Fruit fly (Drosophila melanogaster) whole organism, prepupa: ENCODE results near the gene CG34132.
A peak's percentile ranks its signal among the peaks of the same experiment; 100 is the strongest.

ENCODE experiments used
- CG10631 ChIP-seq: fragments of 200-800 bp; sonication (Bioruptor generic); optimal IDR thresholded peaks from 2 replicates; lab custom pipeline; 2016; ENCODE audit warnings: missing biosample characterization, missing genetic modification characterization
- CG10669 ChIP-seq: fragments of 200-800 bp; sonication (Bioruptor generic); optimal IDR thresholded peaks from 3 replicates; lab custom pipeline; 2018; ENCODE audit warnings: missing biosample characterization, mild to moderate bottlenecking, missing genetic modification characterization, moderate library complexity
- CG11294 ChIP-seq: fragments of 200-800 bp; sonication (Bioruptor generic); IDR thresholded peaks from 2 replicates; pipeline ENCODE4 v1.3.6; 2022; ENCODE audit warnings: missing biosample characterization, missing genetic modification characterization
- CG11762 ChIP-seq: fragments of 200-800 bp; sonication (Bioruptor generic); optimal IDR thresholded peaks from 3 replicates; lab custom pipeline; 2016; ENCODE audit warnings: missing biosample characterization, missing genetic modification characterization; ENCODE audit not compliant: insufficient read depth
- CG11902 ChIP-seq: fragments of 200-800 bp; sonication (Bioruptor generic); optimal IDR thresholded peaks from 3 replicates; lab custom pipeline; 2016; ENCODE audit warnings: missing biosample characterization, missing genetic modification characterization
- CG1621 ChIP-seq: fragments of 200-800 bp; sonication (Bioruptor generic); optimal IDR thresholded peaks from 3 replicates; lab custom pipeline; 2018; ENCODE audit warnings: missing biosample characterization, mild to moderate bottlenecking, missing genetic modification characterization
- CG16779 ChIP-seq: fragments of 200-800 bp; sonication (Bioruptor generic); optimal IDR thresholded peaks from 3 replicates; lab custom pipeline; 2017; ENCODE audit warnings: missing biosample characterization, mild to moderate bottlenecking, missing genetic modification characterization
- CG3032 ChIP-seq: fragments of 200-800 bp; optimal IDR thresholded peaks from 2 replicates; lab custom pipeline; 2019; ENCODE audit warnings: missing biosample characterization, mild to moderate bottlenecking, missing genetic modification characterization, moderate library complexity
- CG31627 ChIP-seq: fragments of 200-800 bp; sonication (Bioruptor generic); optimal IDR thresholded peaks from 3 replicates; lab custom pipeline; 2016; ENCODE audit warnings: missing biosample characterization, missing genetic modification characterization
- CG32006 ChIP-seq: fragments of 200-800 bp; sonication (Bioruptor generic); optimal IDR thresholded peaks from 3 replicates; lab custom pipeline; 2017; ENCODE audit warnings: missing biosample characterization, mild to moderate bottlenecking, missing genetic modification characterization
- CG34406 ChIP-seq: fragments of 200-800 bp; sonication (Bioruptor generic); optimal IDR thresholded peaks from 3 replicates; lab custom pipeline; 2016; ENCODE audit warnings: missing biosample characterization, missing genetic modification characterization
- CG3919 ChIP-seq: fragments of 200-800 bp; sonication (Bioruptor generic); optimal IDR thresholded peaks from 3 replicates; lab custom pipeline; 2016; ENCODE audit warnings: missing biosample characterization, missing genetic modification characterization
- CG4318 ChIP-seq: fragments of 200-800 bp; sonication (Bioruptor generic); optimal IDR thresholded peaks from 3 replicates; lab custom pipeline; 2017; ENCODE audit warnings: missing biosample characterization, mild to moderate bottlenecking, missing genetic modification characterization
- CG6163 ChIP-seq: fragments of 200-800 bp; sonication (Bioruptor generic); IDR thresholded peaks from 3 replicates; pipeline ENCODE4 v1.3.6; 2022; ENCODE audit warnings: missing biosample characterization, missing genetic modification characterization
- CG6276 ChIP-seq: fragments of 200-800 bp; sonication (Bioruptor generic); optimal IDR thresholded peaks from 2 replicates; lab custom pipeline; 2017; ENCODE audit warnings: missing biosample characterization, mild to moderate bottlenecking, missing genetic modification characterization
- CG6792 ChIP-seq: fragments of 200-800 bp; sonication (Bioruptor generic); optimal IDR thresholded peaks from 3 replicates; lab custom pipeline; 2016; ENCODE audit warnings: missing biosample characterization, missing genetic modification characterization
- CG6808 ChIP-seq: fragments of 200-800 bp; sonication (Bioruptor generic); optimal IDR thresholded peaks from 3 replicates; lab custom pipeline; 2017; ENCODE audit warnings: missing biosample characterization, missing genetic modification characterization, mild to moderate bottlenecking, moderate library complexity, missing genetic modification reagents
- CG6854 ChIP-seq: fragments of 200-800 bp; sonication (Bioruptor generic); optimal IDR thresholded peaks from 2 replicates; lab custom pipeline; 2017; ENCODE audit warnings: missing biosample characterization, mild to moderate bottlenecking, missing genetic modification characterization
- CG7368 ChIP-seq: fragments of 200-800 bp; sonication (Bioruptor generic); optimal IDR thresholded peaks from 3 replicates; lab custom pipeline; 2016; ENCODE audit warnings: missing biosample characterization, missing genetic modification characterization
- CG8119 ChIP-seq: fragments of 200-800 bp; sonication (Bioruptor generic); IDR thresholded peaks from 3 replicates; pipeline ENCODE4 v1.3.6; 2022; ENCODE audit warnings: missing biosample characterization, missing genetic modification characterization
- CG8319 ChIP-seq: fragments of 200-800 bp; sonication (Bioruptor generic); optimal IDR thresholded peaks from 3 replicates; lab custom pipeline; 2016; ENCODE audit warnings: missing biosample characterization, missing genetic modification characterization
- CG8632 ChIP-seq: fragments of 200-800 bp; sonication (Bioruptor generic); optimal IDR thresholded peaks from 3 replicates; lab custom pipeline; 2016; ENCODE audit warnings: missing biosample characterization, missing genetic modification characterization
- CG9139 ChIP-seq: fragments of 200-800 bp; sonication (Bioruptor generic); optimal IDR thresholded peaks from 3 replicates; lab custom pipeline; 2017; ENCODE audit warnings: missing biosample characterization, mild to moderate bottlenecking, missing genetic modification characterization
- Eip75B ChIP-seq: fragments of 200-800 bp; sonication (Bioruptor generic); optimal IDR thresholded peaks from 3 replicates; lab custom pipeline; 2016; ENCODE audit warnings: missing biosample characterization, missing genetic modification characterization
- Eip93F ChIP-seq: fragments of 200-800 bp; sonication (Bioruptor generic); optimal IDR thresholded peaks from 2 replicates; lab custom pipeline; 2016; ENCODE audit warnings: missing biosample characterization, mild to moderate bottlenecking, missing genetic modification characterization
- Ets21C ChIP-seq: fragments of 200-800 bp; sonication (Bioruptor generic); optimal IDR thresholded peaks from 3 replicates; lab custom pipeline; 2016; ENCODE audit warnings: missing biosample characterization, missing genetic modification characterization
- Ets96B ChIP-seq: fragments of 200-800 bp; optimal IDR thresholded peaks from 2 replicates; lab custom pipeline; 2019; ENCODE audit warnings: missing biosample characterization, mild to moderate bottlenecking, missing genetic modification characterization, moderate library complexity
- Hr38 ChIP-seq: sonication (Bioruptor generic); optimal IDR thresholded peaks from 2 replicates; lab custom pipeline; 2016; ENCODE audit warnings: missing biosample characterization, missing genetic modification characterization
- Hr39 ChIP-seq: fragments of 200-800 bp; sonication (Bioruptor generic); optimal IDR thresholded peaks from 2 replicates; lab custom pipeline; 2016; ENCODE audit warnings: missing biosample characterization, missing genetic modification characterization
- Hr4 ChIP-seq: fragments of 200-800 bp; sonication (Bioruptor generic); optimal IDR thresholded peaks from 3 replicates; lab custom pipeline; 2016; ENCODE audit warnings: missing biosample characterization, missing genetic modification characterization
- Lpt ChIP-seq: fragments of 200-800 bp; sonication (Bioruptor generic); optimal IDR thresholded peaks from 3 replicates; lab custom pipeline; 2016; ENCODE audit warnings: missing biosample characterization, missing genetic modification characterization
- Met ChIP-seq: fragments of 200-800 bp; sonication (Bioruptor generic); optimal IDR thresholded peaks from 3 replicates; lab custom pipeline; 2016; ENCODE audit warnings: missing biosample characterization, missing genetic modification characterization
- Smox ChIP-seq: fragments of 200-800 bp; sonication (Bioruptor generic); optimal IDR thresholded peaks from 3 replicates; lab custom pipeline; 2016; ENCODE audit warnings: missing biosample characterization, missing genetic modification characterization
- Sox102F ChIP-seq: fragments of 200-800 bp; sonication (Bioruptor generic); optimal IDR thresholded peaks from 2 replicates; lab custom pipeline; 2016; ENCODE audit warnings: missing biosample characterization, mild to moderate bottlenecking, missing genetic modification characterization
- Sox14 ChIP-seq: fragments of 200-800 bp; sonication (Bioruptor generic); optimal IDR thresholded peaks from 3 replicates; lab custom pipeline; 2016; ENCODE audit warnings: missing biosample characterization, missing genetic modification characterization
- Sox15 ChIP-seq: fragments of 200-800 bp; sonication (Bioruptor generic); optimal IDR thresholded peaks from 3 replicates; lab custom pipeline; 2016; ENCODE audit warnings: missing biosample characterization, missing genetic modification characterization
- achi ChIP-seq: fragments of 200-800 bp; sonication (Bioruptor generic); optimal IDR thresholded peaks from 3 replicates; lab custom pipeline; 2016; ENCODE audit warnings: missing biosample characterization, missing genetic modification characterization
- acj6 ChIP-seq: fragments of 200-800 bp; sonication (Bioruptor generic); optimal IDR thresholded peaks from 3 replicates; lab custom pipeline; 2016; ENCODE audit warnings: missing biosample characterization, missing genetic modification characterization
- cyc ChIP-seq: fragments of 200-800 bp; sonication (Bioruptor generic); optimal IDR thresholded peaks from 3 replicates; lab custom pipeline; 2016; ENCODE audit warnings: missing biosample characterization, missing genetic modification characterization
- dac ChIP-seq: fragments of 200-800 bp; sonication (Bioruptor generic); optimal IDR thresholded peaks from 2 replicates; lab custom pipeline; 2017; ENCODE audit warnings: missing biosample characterization, mild to moderate bottlenecking, missing genetic modification characterization
- dsx ChIP-seq: fragments of 200-800 bp; optimal IDR thresholded peaks from 3 replicates; lab custom pipeline; 2019; ENCODE audit warnings: missing biosample characterization, mild to moderate bottlenecking, missing genetic modification characterization, moderate library complexity; ENCODE audit not compliant: poor library complexity, severe bottlenecking
- eg ChIP-seq: fragments of 200-800 bp; sonication (Bioruptor generic); IDR thresholded peaks from 3 replicates; pipeline ENCODE4 v1.3.6; 2022; ENCODE audit warnings: missing biosample characterization, missing genetic modification characterization
- esn ChIP-seq: fragments of 200-800 bp; sonication (Bioruptor generic); optimal IDR thresholded peaks from 2 replicates; lab custom pipeline; 2016; ENCODE audit warnings: missing biosample characterization, mild to moderate bottlenecking, missing genetic modification characterization, moderate library complexity
- fd59A ChIP-seq: fragments of 200-800 bp; sonication (Bioruptor generic); optimal IDR thresholded peaks from 2 replicates; lab custom pipeline; 2017; ENCODE audit warnings: missing biosample characterization, mild to moderate bottlenecking, missing genetic modification characterization, missing genetic modification reagents
- fd85E ChIP-seq: fragments of 200-800 bp; sonication (Bioruptor generic); optimal IDR thresholded peaks from 3 replicates; lab custom pipeline; 2016; ENCODE audit warnings: missing biosample characterization, missing genetic modification characterization
- fkh ChIP-seq: fragments of 200-800 bp; sonication (Bioruptor generic); optimal IDR thresholded peaks from 3 replicates; lab custom pipeline; 2017; ENCODE audit warnings: missing biosample characterization, mild to moderate bottlenecking, missing genetic modification characterization, moderate library complexity
- lz ChIP-seq: fragments of 200-800 bp; sonication (Bioruptor generic); optimal IDR thresholded peaks from 3 replicates; lab custom pipeline; 2016; ENCODE audit warnings: missing biosample characterization, missing genetic modification characterization
- pdm3 ChIP-seq: fragments of 200-800 bp; sonication (Bioruptor generic); optimal IDR thresholded peaks from 3 replicates; lab custom pipeline; 2016; ENCODE audit warnings: missing biosample characterization, missing genetic modification characterization
- salr ChIP-seq, 2 experiments: fragments of 200-800 bp; sonication (Bioruptor generic); optimal IDR thresholded peaks; 3 replicates each; lab custom pipeline; 2016 to 2018; ENCODE audit warnings: missing biosample characterization in 2 of 2, missing genetic modification characterization in 2 of 2, mild to moderate bottlenecking in 1 of 2
- spab ChIP-seq: fragments of 200-800 bp; sonication (Bioruptor generic); optimal IDR thresholded peaks from 2 replicates; lab custom pipeline; 2017; ENCODE audit warnings: missing biosample characterization, mild to moderate bottlenecking, missing genetic modification characterization, missing genetic modification reagents
- ss ChIP-seq, 2 experiments: fragments of 200-800 bp; sonication (Bioruptor generic); optimal IDR thresholded peaks; 2 replicates in 1 of 2; 3 replicates in 1 of 2; lab custom pipeline; 2017 to 2018; ENCODE audit warnings: mild to moderate bottlenecking in 2 of 2, missing biosample characterization in 2 of 2, missing genetic modification characterization in 2 of 2, moderate library complexity in 1 of 2
- vri ChIP-seq: fragments of 200-800 bp; sonication (Bioruptor generic); optimal IDR thresholded peaks from 3 replicates; lab custom pipeline; 2016; ENCODE audit warnings: missing biosample characterization, mild to moderate bottlenecking, missing genetic modification characterization

The CG34132 gene

DNA sequence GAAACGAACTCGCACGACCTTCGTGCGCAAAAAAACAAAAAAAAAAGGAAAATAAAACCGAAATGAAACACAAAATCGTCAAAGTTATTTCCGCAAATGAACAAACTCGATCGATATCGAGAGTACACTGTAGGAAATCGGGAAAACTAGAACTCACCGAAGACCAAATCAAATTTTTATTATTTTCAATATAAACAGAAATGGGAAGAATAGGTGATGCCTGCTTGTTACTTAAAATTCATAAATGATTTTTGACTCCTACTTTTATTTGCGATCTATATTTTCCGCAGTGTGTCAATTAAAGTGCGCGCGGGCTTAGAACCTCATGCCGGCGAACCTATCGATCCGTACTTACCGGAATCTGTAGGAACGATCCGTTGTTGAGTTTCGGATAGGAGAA, 9.6 kb upstream of the CG34132 start:
- TF ChIP-seq pdm3 (peak; percentile 37), CG8119 (GFP tag; lab: Robert Waterston, UW) (no peak), Smox (GFP tag; lab: Kevin White, UChicago) (peak; percentile 37), dsx (no peak), Sox102F (GFP tag; lab: Kevin White, UChicago) (peak; percentile 31), CG9139 (GFP tag; lab: Kevin White, UChicago) (no peak), CG6792 (GFP tag; lab: Kevin White, UChicago) (peak; percentile 20), CG1621 (tag; lab: Kevin White, UChicago) (no peak), CG34406 (GFP tag; lab: Kevin White, UChicago) (peak; percentile 30), CG7368 (GFP tag; lab: Kevin White, UChicago) (peak; percentile 2), Ets96B (tag; lab: Kevin White, UChicago) (peak; percentile 17), Met (GFP tag; lab: Kevin White, UChicago) (peak; percentile 55), spab (GFP tag; lab: Kevin White, UChicago) (no peak), CG3032 (peak; percentile 35), eg (no peak), salr (GFP tag; optimal IDR thresholded peaks at IDR 0.05; lab: Kevin White, UChicago) (no peak), CG6276 (no peak), fd85E (GFP tag; lab: Kevin White, UChicago) (no peak), Eip75B (GFP tag; lab: Kevin White, UChicago) (peak; percentile 30), CG16779 (tag; lab: Kevin White, UChicago) (no peak), acj6 (GFP tag; lab: Kevin White, UChicago) (peak; percentile 45), cyc (peak; percentile 38), CG8319 (GFP tag; lab: Kevin White, UChicago) (peak; percentile 1), Sox15 (peak; percentile 17), fd59A (no peak), esn (GFP tag; lab: Kevin White, UChicago) (peak; percentile 57), CG31627 (GFP tag; lab: Kevin White, UChicago) (peak; percentile 34), CG6163 (GFP tag; lab: Robert Waterston, UW) (peak; percentile 68; the same call in 2 of the 3 replicates), lz (GFP tag; lab: Kevin White, UChicago) (peak; percentile 44), dac (GFP tag; lab: Kevin White, UChicago) (no peak), vri (GFP tag; lab: Kevin White, UChicago) (peak; percentile 3), CG8632 (GFP tag; lab: Kevin White, UChicago) (peak; percentile 50), CG4318 (GFP tag; lab: Kevin White, UChicago) (no peak), CG10669 (GFP tag; lab: Kevin White, UChicago) (peak; percentile 15), CG6808 (GFP tag; lab: Kevin White, UChicago) (peak; percentile 12), Hr39 (GFP tag; lab: Kevin White, UChicago) (peak; percentile 40), Hr4 (GFP tag; lab: Kevin White, UChicago) (no peak), achi (peak; percentile 37), Ets21C (GFP tag; lab: Kevin White, UChicago) (peak; percentile 19), CG11762 (GFP tag; lab: Kevin White, UChicago) (peak; percentile 17), CG3919 (GFP tag; lab: Kevin White, UChicago) (peak; percentile 55), CG10631 (GFP tag; lab: Kevin White, UChicago) (peak; percentile 35), Hr38 (GFP tag; lab: Kevin White, UChicago) (no peak), fkh (GFP tag; lab: Kevin White, UChicago) (no peak), CG11294 (GFP tag; lab: Robert Waterston, UW) (no peak), CG32006 (GFP tag; lab: Kevin White, UChicago) (no peak), ss (GFP tag; optimal IDR thresholded peaks at IDR 0.05; lab: Kevin White, UChicago) (peak in 1 of 2 experiments; percentile 16), CG11902 (GFP tag; lab: Kevin White, UChicago) (no peak), Lpt (GFP tag; lab: Kevin White, UChicago) (no peak), Sox14 (GFP tag; lab: Kevin White, UChicago) (no peak), CG6854 (no peak), Eip93F (GFP tag; lab: Kevin White, UChicago) (no peak)
